Fruit fly (Drosophila melanogaster): Measurements from ENCODE around the gene CG18428.

Gene CG18428

DNA sequence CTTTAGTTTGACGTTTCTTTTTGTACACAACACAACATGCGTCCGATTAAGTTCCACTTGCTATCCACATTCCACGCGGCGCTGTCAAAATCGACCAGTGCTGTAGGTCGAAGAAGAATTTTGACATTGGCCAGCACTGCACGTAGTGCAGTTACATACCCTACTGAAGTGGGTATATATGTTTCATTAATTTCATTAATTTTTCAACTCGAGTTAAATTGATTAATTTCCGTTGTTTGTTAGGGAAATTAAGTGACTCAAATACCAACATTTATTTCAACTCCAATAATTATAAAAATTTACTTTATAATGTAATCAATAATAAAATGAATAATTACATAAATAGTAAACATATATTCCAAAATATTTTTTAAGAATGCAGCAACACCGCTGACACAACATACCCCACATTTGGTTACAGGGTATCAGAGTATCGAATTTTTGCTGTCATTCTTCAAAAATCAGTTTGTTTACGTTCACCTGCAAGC, at the start of gene CG18428, which contains the start of gene eIF4EHP:
Gene CG18428, plus strand, starts transcription at position 435 of the 488 bp plus-strand sequence.
Gene eIF4EHP, minus strand, starts transcription at position 59 of the 488 bp plus-strand sequence.
- TF ChIP-seq CG8478 (optimal IDR thresholded peaks at IDR 0.05) (no peak), CTCF (optimal IDR thresholded peaks at IDR 0.05) (no peak)

DNA sequence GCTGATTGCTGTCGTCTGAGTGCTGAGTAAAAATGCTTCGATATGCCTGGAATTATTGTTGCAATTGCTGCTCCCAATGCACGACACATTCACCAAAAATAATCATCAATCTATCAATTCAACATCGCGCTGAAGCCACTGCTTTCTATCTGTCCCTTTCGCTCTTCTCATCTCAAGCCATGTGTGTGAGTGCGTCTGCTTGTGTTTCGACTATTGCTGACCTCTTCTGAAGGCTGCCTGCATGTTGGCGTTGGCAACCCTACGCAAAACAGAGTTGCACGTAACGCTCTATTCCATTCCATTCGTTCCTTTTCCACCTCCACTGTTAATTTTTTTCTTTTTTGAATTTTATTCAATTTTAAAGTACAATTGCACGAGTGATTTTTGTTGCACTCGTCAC, 43.4 kb upstream of the CG18428 start:
- no peak for TF ChIP-seq CG8478 (optimal IDR thresholded peaks at IDR 0.05)
- TF ChIP-seq CTCF (optimal IDR thresholded peaks at IDR 0.05), result no peak

dm6 chr3R:24068830-24069229, 40.3 kb upstream of the CG18428 start:
- no peak for TF ChIP-seq CG8478 (optimal IDR thresholded peaks at IDR 0.05)
- TF ChIP-seq CTCF (optimal IDR thresholded peaks at IDR 0.05), result no peak

- no peak for TF ChIP-seq CTCF (optimal IDR thresholded peaks at IDR 0.05)
- TF ChIP-seq CG8478 (optimal IDR thresholded peaks at IDR 0.05), result no peak
These were observed 39.2 kb upstream of the CG18428 start for dm6 chr3R:24069965-24070364.

DNA sequence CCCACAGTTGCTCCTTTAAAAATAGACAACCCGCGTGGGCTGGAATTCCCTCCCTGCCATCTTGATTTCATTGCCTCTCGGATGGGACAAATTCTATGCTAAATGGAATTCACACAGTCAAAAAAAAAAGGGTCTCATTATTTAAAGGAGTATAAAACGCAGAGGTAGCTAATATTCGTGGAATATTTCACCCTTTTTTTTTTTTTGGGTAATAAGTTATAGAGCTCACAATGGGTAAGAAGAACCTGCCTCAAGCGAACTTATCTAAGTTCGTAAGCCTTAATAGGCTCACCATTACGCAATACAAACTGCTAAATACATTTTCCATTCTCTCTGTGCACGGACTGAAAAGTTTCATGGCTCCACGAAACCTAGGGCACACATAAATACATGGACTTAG, 35.4 kb upstream of the CG18428 start:
- TF ChIP-seq CTCF (optimal IDR thresholded peaks at IDR 0.05) (no peak), CG8478 (optimal IDR thresholded peaks at IDR 0.05) (no peak)

- TF ChIP-seq CTCF (optimal IDR thresholded peaks at IDR 0.05) (no peak), CG8478 (optimal IDR thresholded peaks at IDR 0.05) (no peak)
These were observed 30.0 kb upstream of the CG18428 start for dm6 chr3R:24079110-24079509.

- TF ChIP-seq CTCF (optimal IDR thresholded peaks at IDR 0.05), result no peak
These were observed 29.5 kb upstream of the CG18428 start for dm6 chr3R:24079613-24080012.

DNA sequence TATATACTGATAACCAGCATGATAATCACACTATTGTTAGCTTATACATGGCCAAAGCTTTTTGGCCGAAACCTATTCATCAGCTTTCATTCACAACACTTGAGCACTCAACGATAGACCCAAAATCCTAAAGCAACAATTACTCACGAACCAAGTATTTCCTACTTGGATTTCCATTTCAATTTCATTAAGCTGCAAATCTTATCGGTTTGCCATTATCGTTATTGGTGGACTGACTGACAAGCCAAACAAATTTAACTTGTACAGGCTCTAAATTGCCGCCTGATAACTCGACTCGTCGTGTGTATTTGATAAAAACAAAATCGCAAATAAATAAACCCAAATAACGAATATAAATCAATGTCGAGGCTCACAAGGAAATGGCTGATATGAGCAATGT, 24.2 kb upstream of the CG18428 start:
- TF ChIP-seq CG8478 (optimal IDR thresholded peaks at IDR 0.05) (no peak), CTCF (optimal IDR thresholded peaks at IDR 0.05) (no peak)

dm6 chr3R:24090143-24090542, 19.0 kb upstream of the CG18428 start:
- TF ChIP-seq CG8478 (optimal IDR thresholded peaks at IDR 0.05), result no peak
- TF ChIP-seq CTCF (optimal IDR thresholded peaks at IDR 0.05), result no peak

DNA sequence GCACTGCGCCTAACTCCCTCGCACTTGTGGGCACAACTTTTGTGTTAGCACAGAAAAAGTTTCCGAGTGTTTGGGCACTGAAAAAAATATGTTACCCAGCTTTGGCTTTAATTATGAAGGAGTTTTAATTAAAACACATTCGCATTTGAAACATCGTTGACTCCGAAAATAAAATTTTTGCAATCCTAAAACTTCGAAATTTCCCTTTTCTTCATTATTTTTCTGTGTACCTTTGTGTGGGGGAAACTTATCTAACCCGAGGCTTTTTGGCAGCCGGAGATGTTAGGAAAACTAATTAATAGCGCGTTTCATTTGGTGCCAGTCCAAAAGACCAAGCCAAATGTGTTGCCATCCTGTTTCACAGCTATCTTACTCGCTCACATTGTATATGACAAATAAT, 17.5 kb upstream of the CG18428 start:
- no peak for TF ChIP-seq CTCF (optimal IDR thresholded peaks at IDR 0.05)
- TF ChIP-seq CG8478 (optimal IDR thresholded peaks at IDR 0.05), result no peak

- TF ChIP-seq CTCF (optimal IDR thresholded peaks at IDR 0.05), result no peak
- TF ChIP-seq CG8478 (optimal IDR thresholded peaks at IDR 0.05), result no peak
These were observed 16.5 kb upstream of the CG18428 start for dm6 chr3R:24092590-24093151.

DNA sequence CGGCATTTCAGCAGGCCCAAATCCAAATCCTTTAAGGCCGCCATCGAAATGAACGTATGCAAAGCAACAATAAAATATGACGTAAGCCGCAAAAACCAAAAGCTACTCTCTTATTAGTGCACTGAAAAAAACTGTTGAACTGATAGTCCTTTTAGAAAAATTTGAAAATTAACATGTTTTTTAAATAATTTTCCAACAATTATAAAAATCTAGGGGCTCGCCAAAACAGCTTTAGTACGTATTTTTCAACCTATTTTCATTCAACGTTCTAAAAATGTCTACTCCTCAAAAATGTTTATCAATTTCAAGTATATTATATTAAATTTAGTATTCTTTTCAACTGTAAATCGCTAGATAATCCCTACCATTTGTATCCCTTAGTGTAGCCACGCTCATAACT, 15.7 kb upstream of the CG18428 start:
- TF ChIP-seq CG8478 (optimal IDR thresholded peaks at IDR 0.05), result no peak
- no peak for TF ChIP-seq CTCF (optimal IDR thresholded peaks at IDR 0.05)

DNA sequence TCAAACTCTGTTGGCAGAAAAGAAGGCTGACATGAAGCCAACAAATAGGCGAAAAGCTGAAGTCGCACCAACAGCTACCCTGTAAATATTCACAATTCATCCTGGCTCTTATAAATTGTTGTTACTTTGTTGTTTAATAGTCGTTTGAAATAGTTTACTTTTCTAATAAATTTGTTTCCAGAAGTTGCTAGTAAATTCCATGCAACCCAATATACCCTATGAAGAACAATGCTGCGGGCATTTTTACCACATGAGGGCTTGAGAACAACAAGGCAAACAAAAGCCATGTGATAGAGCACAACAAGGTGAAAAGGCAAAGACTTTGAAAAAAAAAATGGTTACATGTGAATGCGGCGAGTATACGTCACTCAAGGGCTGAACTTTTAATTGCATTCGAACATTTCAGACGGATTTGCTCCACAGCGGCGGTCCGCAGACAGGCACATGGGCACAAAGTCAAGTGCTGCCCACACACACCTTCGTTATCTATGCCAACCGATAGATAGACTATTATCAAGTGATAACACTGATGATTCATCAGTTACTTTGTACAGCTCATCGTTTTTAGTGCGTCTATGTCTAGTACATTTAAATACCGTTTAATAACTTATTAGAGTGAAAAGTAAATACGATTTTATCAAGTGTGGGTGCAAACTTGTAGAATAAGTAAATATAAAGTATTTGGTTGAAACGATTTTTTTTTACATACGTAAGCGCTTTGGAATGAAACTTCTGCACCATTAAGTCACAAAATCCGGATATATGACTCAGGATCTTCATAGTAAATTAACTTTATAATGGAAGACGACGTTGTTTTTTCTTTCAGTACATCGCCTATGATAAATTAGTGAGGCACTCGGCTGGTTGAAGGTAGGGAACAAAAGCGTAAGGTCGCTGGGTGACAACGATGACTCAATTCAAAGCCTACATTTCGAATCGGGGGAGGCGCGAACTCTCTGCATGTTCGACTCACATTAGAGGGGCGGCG, 9.8 kb upstream of the CG18428 start:
- no peak for TF ChIP-seq CTCF (optimal IDR thresholded peaks at IDR 0.05)
- no peak for TF ChIP-seq CG8478 (optimal IDR thresholded peaks at IDR 0.05)

- TF ChIP-seq CTCF (optimal IDR thresholded peaks at IDR 0.05) (no peak), CG8478 (optimal IDR thresholded peaks at IDR 0.05) (no peak)
These were observed 8.4 kb upstream of the CG18428 start for dm6 chr3R:24100717-24101116.

DNA sequence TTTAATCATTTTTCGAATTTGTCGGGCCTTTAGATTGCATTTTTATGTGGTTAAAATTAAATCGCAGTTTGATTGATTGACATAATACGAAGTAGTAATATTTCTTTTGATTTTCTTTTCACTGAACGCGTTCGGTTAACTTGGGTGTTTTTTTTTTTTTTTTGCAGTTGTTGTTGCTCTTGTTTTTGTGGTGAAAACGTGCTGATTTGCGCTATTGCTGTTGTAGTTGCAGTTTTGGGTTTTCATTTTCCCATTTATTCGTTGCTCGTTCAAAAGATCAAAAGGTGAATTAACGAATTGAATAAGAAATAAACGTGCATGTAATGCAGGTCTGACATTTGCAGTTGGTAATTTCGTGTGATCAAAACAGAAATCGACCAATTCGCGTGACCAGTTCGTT, 7.7 kb upstream of the CG18428 start:
- no peak for TF ChIP-seq CTCF (optimal IDR thresholded peaks at IDR 0.05)

DNA sequence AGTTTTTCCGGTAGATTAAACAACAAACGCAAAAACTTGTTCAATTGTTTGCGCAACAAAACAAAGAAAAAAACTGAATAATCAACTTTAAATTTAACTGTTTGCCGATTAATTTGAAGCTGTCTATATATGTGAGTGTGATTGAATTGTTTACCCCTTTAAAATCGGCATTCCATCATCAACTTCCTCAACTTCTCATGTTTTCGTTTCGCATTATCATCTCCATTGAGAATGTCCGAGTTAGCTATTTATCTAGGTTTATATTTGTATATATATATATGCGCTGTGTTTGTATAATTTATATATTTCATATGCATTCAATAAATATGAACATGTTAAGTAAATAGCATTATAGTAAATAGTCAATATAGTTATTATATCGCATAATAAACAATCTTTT, 6.7 kb upstream of the CG18428 start:
- TF ChIP-seq CG8478 (optimal IDR thresholded peaks at IDR 0.05) (no peak), CTCF (optimal IDR thresholded peaks at IDR 0.05) (no peak)
